Fruit fly (Drosophila melanogaster): ENCODE measurements around the gene msl-2.

msl-2 gene

DNA sequence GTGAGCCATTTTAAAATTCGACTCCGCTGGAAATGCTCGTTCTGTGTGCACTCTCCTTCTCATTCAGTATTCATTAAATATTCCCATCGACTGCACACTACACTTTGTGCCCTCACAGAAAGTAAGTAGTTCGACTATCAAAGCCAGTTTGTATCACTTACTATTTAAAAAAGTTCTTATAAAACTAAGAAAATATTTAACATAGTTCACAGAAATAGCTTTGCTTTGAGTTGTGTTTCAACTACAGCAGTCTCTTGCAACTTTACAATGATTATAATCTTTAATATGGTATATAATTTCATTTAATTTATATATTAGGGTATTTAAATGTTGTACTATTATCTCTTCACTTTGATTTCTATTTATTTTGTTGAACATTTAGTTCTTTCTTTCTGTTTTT is 26.4 kb downstream of the msl-2 start (continued):
- no peak for TF ChIP-seq Trl (optimal IDR thresholded peaks at IDR 0.05)
- no peak for TF ChIP-seq Trl (GFP tag; optimal IDR thresholded peaks at IDR 0.05)
- no peak for TF ChIP-seq CG10209 (GFP tag; optimal IDR thresholded peaks at IDR 0.05)
- no peak for TF ChIP-seq mam (GFP tag; optimal IDR thresholded peaks at IDR 0.05)
- no peak for TF ChIP-seq slou (GFP tag; optimal IDR thresholded peaks at IDR 0.05)
- peak; percentile 29 for TF ChIP-seq CG8924 (tag; optimal IDR thresholded peaks at IDR 0.05)
- TF ChIP-seq CG18599 (GFP tag; optimal IDR thresholded peaks at IDR 0.05), result no peak
- TF ChIP-seq CG10267 (tag; optimal IDR thresholded peaks at IDR 0.05), result peak; percentile 30
- no peak for TF ChIP-seq nom (GFP tag; optimal IDR thresholded peaks at IDR 0.05)
- TF ChIP-seq Jarid2 (GFP tag; optimal IDR thresholded peaks at IDR 0.05), result no peak
- TF ChIP-seq ara (GFP tag; IDR thresholded peaks at IDR 0.05), result no peak
- TF ChIP-seq exex (tag; optimal IDR thresholded peaks at IDR 0.05), result no peak
- TF ChIP-seq wdn (GFP tag; IDR thresholded peaks at IDR 0.05), result no peak
- TF ChIP-seq ap (GFP tag; IDR thresholded peaks at IDR 0.05), result no peak
- no peak for TF ChIP-seq ro (GFP tag; IDR thresholded peaks at IDR 0.05)
- TF ChIP-seq odd (GFP tag; optimal IDR thresholded peaks at IDR 0.05), result no peak
- no peak for TF ChIP-seq CG13624 (GFP tag; optimal IDR thresholded peaks at IDR 0.05)
- no peak for TF ChIP-seq Hmr (GFP tag; optimal IDR thresholded peaks at IDR 0.05)
- TF ChIP-seq ranshi (GFP tag; IDR thresholded peaks at IDR 0.05), result no peak
- no peak for TF ChIP-seq CG7786 (GFP tag; optimal IDR thresholded peaks at IDR 0.05)
- TF ChIP-seq CG1024 (GFP tag; IDR thresholded peaks at IDR 0.05), result no peak
- TF ChIP-seq CG10543 (GFP tag; optimal IDR thresholded peaks at IDR 0.05), result no peak
- TF ChIP-seq CG10431 (GFP tag; optimal IDR thresholded peaks at IDR 0.05), result no peak
- no peak for TF ChIP-seq CG3407 (GFP tag; optimal IDR thresholded peaks at IDR 0.05)
- no peak for TF ChIP-seq Sry-β (GFP tag; optimal IDR thresholded peaks at IDR 0.05)
- no peak for TF ChIP-seq tgo (GFP tag; IDR thresholded peaks at IDR 0.05)
- TF ChIP-seq CG12659 (GFP tag; optimal IDR thresholded peaks at IDR 0.05), result no peak
- peak; percentile 12 for TF ChIP-seq trem (tag; optimal IDR thresholded peaks at IDR 0.05)
- TF ChIP-seq Doc3 (GFP tag; IDR thresholded peaks at IDR 0.05; ENCODE audit: partially characterized antibody), result no peak
- TF ChIP-seq CG34224 (GFP tag; IDR thresholded peaks at IDR 0.05; ENCODE audit: partially characterized antibody), result no peak
- no peak for TF ChIP-seq TFAM (GFP tag; optimal IDR thresholded peaks at IDR 0.05)
- TF ChIP-seq chif (GFP tag; optimal IDR thresholded peaks at IDR 0.05), result no peak
- no peak for TF ChIP-seq Scr (GFP tag; IDR thresholded peaks at IDR 0.05; ENCODE audit: partially characterized antibody)
- no peak for TF ChIP-seq CG2120 (GFP tag; optimal IDR thresholded peaks at IDR 0.05)
- TF ChIP-seq so (GFP tag; IDR thresholded peaks at IDR 0.05), result no peak
- peak; percentile 33 for TF ChIP-seq Ssrp (tag; optimal IDR thresholded peaks at IDR 0.05)
- TF ChIP-seq Dref (GFP tag; IDR thresholded peaks at IDR 0.05), result no peak
- TF ChIP-seq dimm (GFP tag; IDR thresholded peaks at IDR 0.05), result no peak
- peak in 1 of 3 experiments; percentile 70 for TF ChIP-seq lola (GFP tag; optimal IDR thresholded peaks at IDR 0.05)
- no peak for TF ChIP-seq CG12769 (tag; optimal IDR thresholded peaks at IDR 0.05)
- TF ChIP-seq CG4730 (GFP tag; IDR thresholded peaks at IDR 0.05), result no peak
- peak; percentile 23 for TF ChIP-seq CoRest (tag; optimal IDR thresholded peaks at IDR 0.05)
- TF ChIP-seq unpg (GFP tag; optimal IDR thresholded peaks at IDR 0.05), result peak; percentile 41
- TF ChIP-seq kni (GFP tag; optimal IDR thresholded peaks at IDR 0.05), result no peak
- TF ChIP-seq CG4424 (GFP tag; optimal IDR thresholded peaks at IDR 0.05), result no peak
- no peak for TF ChIP-seq sisA (GFP tag; IDR thresholded peaks at IDR 0.05)
- TF ChIP-seq CG12942 (GFP tag; optimal IDR thresholded peaks at IDR 0.05), result no peak
- TF ChIP-seq CG17912 (GFP tag; optimal IDR thresholded peaks at IDR 0.05), result no peak
- no peak for TF ChIP-seq hbn (GFP tag; IDR thresholded peaks at IDR 0.05; ENCODE audit: partially characterized antibody)
- TF ChIP-seq NfI (GFP tag; optimal IDR thresholded peaks at IDR 0.05), result no peak
- no peak for TF ChIP-seq br (optimal IDR thresholded peaks at IDR 0.05)
- no peak for TF ChIP-seq hb (GFP tag; IDR thresholded peaks at IDR 0.05; ENCODE audit: partially characterized antibody)
